Worm (Caenorhabditis elegans): Measurements from ENCODE around the gene zmp-1.

The zmp-1 gene

ce11 chrIII:5902558-5902957, 30.2 kb downstream of the zmp-1 start:
- TF ChIP-seq mxl-1 (tag; optimal IDR thresholded peaks at IDR 0.05) = no peak
- TF ChIP-seq hmg-20 (GFP tag; IDR thresholded peaks at IDR 0.05) = no peak
- TF ChIP-seq snpc-3.4 (tag; optimal IDR thresholded peaks at IDR 0.05) = no peak
- no peak for TF ChIP-seq sptf-2 (GFP tag; optimal IDR thresholded peaks at IDR 0.05)
- no peak for TF ChIP-seq mel-28 (tag; optimal IDR thresholded peaks at IDR 0.05; ENCODE audit: borderline replicate concordance)
- TF ChIP-seq lsy-27 (tag; optimal IDR thresholded peaks at IDR 0.05; ENCODE audit: borderline replicate concordance, insufficient read depth) = no peak
- no peak for TF ChIP-seq nfya-1 (tag; optimal IDR thresholded peaks at IDR 0.05; ENCODE audit: borderline replicate concordance, insufficient read depth)
- no peak for TF ChIP-seq him-1 (tag; optimal IDR thresholded peaks at IDR 0.05)
- TF ChIP-seq xnd-1 (tag; optimal IDR thresholded peaks at IDR 0.05) = no peak
- TF ChIP-seq ztf-18 (tag; optimal IDR thresholded peaks at IDR 0.05) = no peak
- TF ChIP-seq F33H1.4 (GFP tag; IDR thresholded peaks at IDR 0.05) = no peak
- no peak for TF ChIP-seq T07F8.4 (tag; optimal IDR thresholded peaks at IDR 0.05)
- TF ChIP-seq unc-130 (GFP tag; optimal IDR thresholded peaks at IDR 0.05) = no peak
- TF ChIP-seq madf-8 (GFP tag; conservative IDR thresholded peaks at IDR 0.05) = no peak
- TF ChIP-seq lin-40 (tag; optimal IDR thresholded peaks at IDR 0.05) = no peak

- peak; percentile 61; the same call in 1 of the 2 replicates for TF ChIP-seq hmg-1.2 (GFP tag; IDR thresholded peaks at IDR 0.05)
- peak; percentile 28 for TF ChIP-seq nhr-80 (tag; optimal IDR thresholded peaks at IDR 0.05)
- TF ChIP-seq mxl-1 (tag; optimal IDR thresholded peaks at IDR 0.05) = no peak
These were observed 32.0 kb downstream of the zmp-1 start for ce11 chrIII:5900709-5901108.

- no peak for TF ChIP-seq C06A6.2 (GFP tag; conservative IDR thresholded peaks at IDR 0.05)
- TF ChIP-seq ceh-27 (GFP tag; optimal IDR thresholded peaks at IDR 0.05) = no peak
- TF ChIP-seq aptf-3 (GFP tag; IDR thresholded peaks at IDR 0.05) = no peak
- no peak for TF ChIP-seq ama-1 (optimal IDR thresholded peaks at IDR 0.05)
- no peak for TF ChIP-seq ama-1 (GFP tag; optimal IDR thresholded peaks at IDR 0.05)
- TF ChIP-seq lin-40 (tag; optimal IDR thresholded peaks at IDR 0.05) = no peak
- no peak for TF ChIP-seq ztf-28 (GFP tag; IDR thresholded peaks at IDR 0.05)
- TF ChIP-seq B0019.2 (GFP tag; conservative IDR thresholded peaks at IDR 0.05) = no peak
- TF ChIP-seq gei-17 (GFP tag; optimal IDR thresholded peaks at IDR 0.05) = no peak
These were observed 34.1 kb downstream of the zmp-1 start for ce11 chrIII:5898631-5899030.

- TF ChIP-seq K12H6.12 (tag; optimal IDR thresholded peaks at IDR 0.05) = no peak
- TF ChIP-seq efl-1 (GFP tag; optimal IDR thresholded peaks at IDR 0.05) = peak; percentile 30
These were observed 35.3 kb downstream of the zmp-1 start for ce11 chrIII:5897468-5897867.

- TF ChIP-seq hrde-1 (tag; optimal IDR thresholded peaks at IDR 0.05; ENCODE audit: borderline replicate concordance) = no peak
- no peak for TF ChIP-seq F33H1.4 (GFP tag; IDR thresholded peaks at IDR 0.05)
- no peak for TF ChIP-seq F22D6.2 (tag; optimal IDR thresholded peaks at IDR 0.05)
- TF ChIP-seq K12H6.12 (tag; optimal IDR thresholded peaks at IDR 0.05) = no peak
- TF ChIP-seq ztf-3 (GFP tag; optimal IDR thresholded peaks at IDR 0.05) = no peak
- TF ChIP-seq F23B12.7 (tag; optimal IDR thresholded peaks at IDR 0.05; ENCODE audit: insufficient read depth) = no peak
- TF ChIP-seq rec-8 (tag; optimal IDR thresholded peaks at IDR 0.05) = no peak
- TF ChIP-seq ceh-40 (GFP tag; IDR thresholded peaks at IDR 0.05) = no peak
These were observed 36.8 kb downstream of the zmp-1 start, which contains the start of gene pxl-1 for ce11 chrIII:5895913-5896312. Gene pxl-1, minus strand, starts transcription at chrIII:5896013.

Measured in whole organism, young adult.